Fruit fly (Drosophila melanogaster): Measurements from ENCODE around the gene Pi3K92E.

Gene Pi3K92E

dm6 chr3R:20594194-20595144, 40.1 kb downstream of the Pi3K92E start (continued):
- TF ChIP-seq dac (GFP tag; optimal IDR thresholded peaks at IDR 0.05) (peak; percentile 70), CG6163 (GFP tag; IDR thresholded peaks at IDR 0.05) (peak; percentile 84), Blimp-1 (GFP tag; optimal IDR thresholded peaks at IDR 0.05) (peak; percentile 90), CG11294 (GFP tag; IDR thresholded peaks at IDR 0.05) (peak; percentile 62; the same call in 1 of the 2 replicates), Sox102F (GFP tag; optimal IDR thresholded peaks at IDR 0.05) (peak; percentile 65), eg (GFP tag; IDR thresholded peaks at IDR 0.05) (peak; percentile 75), CG9139 (GFP tag; optimal IDR thresholded peaks at IDR 0.05) (peak; percentile 88), CG8319 (GFP tag; optimal IDR thresholded peaks at IDR 0.05) (peak; percentile 59), Smox (GFP tag; optimal IDR thresholded peaks at IDR 0.05) (peak; percentile 68), CG15336 (GFP tag; IDR thresholded peaks at IDR 0.05) (peak; percentile 95), CG8632 (GFP tag; optimal IDR thresholded peaks at IDR 0.05) (peak; percentile 92), CG10631 (GFP tag; optimal IDR thresholded peaks at IDR 0.05) (peak; percentile 95), CG11762 (GFP tag; optimal IDR thresholded peaks at IDR 0.05; ENCODE audit: insufficient read depth) (peak; percentile 82), CG31627 (GFP tag; optimal IDR thresholded peaks at IDR 0.05) (peak; percentile 42), CG34406 (GFP tag; optimal IDR thresholded peaks at IDR 0.05) (peak; percentile 93), CG6276 (GFP tag; optimal IDR thresholded peaks at IDR 0.05) (peak; percentile 69), Hr4 (GFP tag; optimal IDR thresholded peaks at IDR 0.05) (peak; percentile 63), Ets96B (tag; optimal IDR thresholded peaks at IDR 0.05) (peak; percentile 95), CG6808 (GFP tag; optimal IDR thresholded peaks at IDR 0.05) (peak; percentile 91), CG6854 (GFP tag; optimal IDR thresholded peaks at IDR 0.05) (peak; percentile 54), Hr38 (GFP tag; optimal IDR thresholded peaks at IDR 0.05) (no peak), fd85E (GFP tag; optimal IDR thresholded peaks at IDR 0.05) (peak; percentile 69), dsx (GFP tag; optimal IDR thresholded peaks at IDR 0.05; ENCODE audit: poor library complexity, severe bottlenecking) (peak; percentile 93)

- TF ChIP-seq svp (GFP tag) (peak; percentile 62), Lpt (GFP tag; optimal IDR thresholded peaks at IDR 0.05) (no peak), CG8119 (GFP tag; IDR thresholded peaks at IDR 0.05) (0 out of 3 replicates have a peak, but pooled peaks have one; percentile 14), eg (GFP tag; IDR thresholded peaks at IDR 0.05) (no peak), Ets96B (tag; optimal IDR thresholded peaks at IDR 0.05) (no peak), fkh (GFP tag; optimal IDR thresholded peaks at IDR 0.05) (no peak)
Observed at dm6 chr3R:20593463-20593838, 41.1 kb downstream of the Pi3K92E start.

dm6 chr3R:20592517-20593462, 41.7 kb downstream of the Pi3K92E start, which contains the start of the genes Pus1 and bon:
TSS of gene Pus1 (minus strand) at chr3R:20592671.
TSS of gene bon (plus strand) at chr3R:20593139.
- TF ChIP-seq Eip78C (GFP tag): peak; percentile 65
- TF ChIP-seq acj6 (GFP tag; optimal IDR thresholded peaks at IDR 0.05): peak; percentile 12
- TF ChIP-seq svp (GFP tag): peak; percentile 73
- peak; percentile 26 for TF ChIP-seq Hr39 (GFP tag; optimal IDR thresholded peaks at IDR 0.05)
- no peak for TF ChIP-seq OdsH (GFP tag; optimal IDR thresholded peaks at IDR 0.05)
- TF ChIP-seq Smox (GFP tag; optimal IDR thresholded peaks at IDR 0.05): peak; percentile 16
- peak; percentile 30 for TF ChIP-seq CG31627 (GFP tag; optimal IDR thresholded peaks at IDR 0.05)
- peak; percentile 27 for TF ChIP-seq cyc (GFP tag; optimal IDR thresholded peaks at IDR 0.05)
- TF ChIP-seq Sox102F (GFP tag; optimal IDR thresholded peaks at IDR 0.05): peak; percentile 24
- TF ChIP-seq pdm3 (GFP tag; optimal IDR thresholded peaks at IDR 0.05): peak; percentile 12
- TF ChIP-seq esn (GFP tag; optimal IDR thresholded peaks at IDR 0.05): peak; percentile 36
- no peak for TF ChIP-seq CG15336 (GFP tag; IDR thresholded peaks at IDR 0.05)
- TF ChIP-seq fkh (GFP tag; optimal IDR thresholded peaks at IDR 0.05): peak; percentile 57
- peak; percentile 53 for TF ChIP-seq lz (GFP tag; optimal IDR thresholded peaks at IDR 0.05)
- TF ChIP-seq Hr38 (GFP tag; optimal IDR thresholded peaks at IDR 0.05): no peak
- TF ChIP-seq eg (GFP tag; IDR thresholded peaks at IDR 0.05): 0 out of 3 replicates have a peak, but pooled peaks have one; percentile 14
- TF ChIP-seq CG9139 (GFP tag; optimal IDR thresholded peaks at IDR 0.05): no peak
- TF ChIP-seq spab (GFP tag; optimal IDR thresholded peaks at IDR 0.05): no peak
- peak; percentile 1 for TF ChIP-seq Eip75B (GFP tag; optimal IDR thresholded peaks at IDR 0.05)
- peak; percentile 33 for TF ChIP-seq CG3032 (tag; optimal IDR thresholded peaks at IDR 0.05)
- TF ChIP-seq ss (GFP tag; optimal IDR thresholded peaks at IDR 0.05): peak in 1 of 2 experiments; percentile 6
- TF ChIP-seq topi (GFP tag; optimal IDR thresholded peaks at IDR 0.05): peak; percentile 3
- no peak for TF ChIP-seq salr (GFP tag; optimal IDR thresholded peaks at IDR 0.05)
- peak; percentile 58 for TF ChIP-seq CG1621 (tag; optimal IDR thresholded peaks at IDR 0.05)
- TF ChIP-seq CG3919 (GFP tag; optimal IDR thresholded peaks at IDR 0.05): peak; percentile 19

Data from whole organism, prepupa.